Worm (Caenorhabditis elegans) whole organism, L4 larva: Measurements from ENCODE around the gene K08H10.10.
A peak's percentile ranks its signal among the peaks of the same experiment; 100 is the strongest.

ENCODE experiments used
- F10B5.3 ChIP-seq: sonication (generic microtip); optimal IDR thresholded peaks from 2 replicates; lab custom pipeline; 2016; ENCODE audit warnings: mild to moderate bottlenecking, missing genetic modification characterization, missing compliant biosample characterization
- F49E8.2 ChIP-seq: sonication (generic microtip); optimal IDR thresholded peaks from 2 replicates; lab custom pipeline; 2016; ENCODE audit warnings: missing compliant biosample characterization, mild to moderate bottlenecking, missing genetic modification characterization, borderline replicate concordance
- Y5F2A.4 ChIP-seq: fragments of 200-800 bp; sonication (Bioruptor generic); optimal IDR thresholded peaks from 2 replicates; lab custom pipeline; 2018; ENCODE audit warnings: mild to moderate bottlenecking, missing genetic modification characterization, missing compliant biosample characterization
- Y75B8A.6 ChIP-seq: fragments of 200-800 bp; sonication (Bioruptor generic); IDR thresholded peaks from 2 replicates; pipeline ENCODE4 v1.3.6; 2022; ENCODE audit warnings: missing genetic modification reagents, missing genetic modification characterization, missing compliant biosample characterization
- ZK546.5 ChIP-seq, 2 experiments: sonication (generic microtip); optimal IDR thresholded peaks; 2 replicates each; lab custom pipeline; 2017; ENCODE audit warnings: missing biosample characterization in 2 of 2, missing genetic modification characterization in 2 of 2
- aha-1 ChIP-seq: fragments of 150-350 bp; peaks from one replicate; lab custom pipeline; 2014; ENCODE audit warnings: missing biosample characterization, missing genetic modification characterization
- aly-2 ChIP-seq: sonication (generic microtip); optimal IDR thresholded peaks from 2 replicates; lab custom pipeline; 2018; ENCODE audit warnings: missing biosample characterization, missing genetic modification characterization
- ama-1 ChIP-seq: fragments of 150-350 bp; optimal IDR thresholded peaks from 2 replicates; lab custom pipeline; 2014; ENCODE audit warnings: inconsistent platforms, mixed read lengths
- ceh-20 ChIP-seq: fragments of 200-800 bp; sonication (Bioruptor generic); IDR thresholded peaks from 2 replicates; pipeline ENCODE4 v1.3.6; 2022; ENCODE audit warnings: missing genetic modification reagents, missing genetic modification characterization, missing compliant biosample characterization
- ceh-32 ChIP-seq: sonication (generic microtip); optimal IDR thresholded peaks from 2 replicates; lab custom pipeline; 2016; ENCODE audit warnings: mild to moderate bottlenecking, missing genetic modification characterization, missing compliant biosample characterization; ENCODE audit not compliant: poor library complexity
- ces-1 ChIP-seq: fragments of 150-350 bp; sonication (generic microtip); optimal IDR thresholded peaks from 4 replicates; lab custom pipeline; 2014; ENCODE audit warnings: missing biosample characterization, missing genetic modification reagents, missing genetic modification characterization
- ctbp-1 ChIP-seq: fragments of 200-800 bp; sonication (Bioruptor generic); IDR thresholded peaks from 2 replicates; pipeline ENCODE4 v1.3.6; 2022; ENCODE audit warnings: missing genetic modification reagents, missing genetic modification characterization, missing compliant biosample characterization
- daf-12 ChIP-seq: fragments of 150-350 bp; optimal IDR thresholded peaks from 2 replicates; lab custom pipeline; 2014; ENCODE audit warnings: missing biosample characterization, missing genetic modification reagents, missing genetic modification characterization
- dmd-9 ChIP-seq: fragments of 200-800 bp; sonication (Bioruptor generic); IDR thresholded peaks from 2 replicates; pipeline ENCODE4 v1.3.6; 2022; ENCODE audit warnings: missing genetic modification reagents, missing genetic modification characterization, missing compliant biosample characterization
- dpl-1 ChIP-seq: fragments of 150-350 bp; optimal IDR thresholded peaks from 2 replicates; lab custom pipeline; 2014; ENCODE audit warnings: missing biosample characterization, missing genetic modification reagents, missing genetic modification characterization
- dve-1 ChIP-seq: sonication (generic microtip); optimal IDR thresholded peaks from 2 replicates; lab custom pipeline; 2017; ENCODE audit warnings: antibody characterized with exemption, mild to moderate bottlenecking, missing genetic modification characterization, missing compliant biosample characterization; ENCODE audit not compliant: insufficient read depth
- fkh-10 ChIP-seq: fragments of 150-350 bp; optimal IDR thresholded peaks from 2 replicates; lab custom pipeline; 2014; ENCODE audit warnings: missing biosample characterization, missing genetic modification reagents, missing genetic modification characterization
- hmg-1.1 ChIP-seq: fragments of 200-800 bp; sonication (Bioruptor generic); IDR thresholded peaks from 2 replicates; pipeline ENCODE4 v1.3.6; 2022; ENCODE audit warnings: missing genetic modification reagents, missing genetic modification characterization, missing compliant biosample characterization
- lin-29 ChIP-seq: fragments of 200-800 bp; sonication (Bioruptor generic); IDR thresholded peaks from 2 replicates; pipeline ENCODE4 v1.3.6; 2022; ENCODE audit warnings: missing genetic modification reagents, missing genetic modification characterization, missing compliant biosample characterization
- lsy-2 ChIP-seq, 2 experiments: fragments of 150-350 bp in 1 of 2; sonication (generic microtip) in 1 of 2; optimal IDR thresholded peaks; 2 replicates each; lab custom pipeline; 2014 to 2017; ENCODE audit warnings: missing biosample characterization in 2 of 2, missing genetic modification characterization in 2 of 2
- mdt-29 ChIP-seq: fragments of 200-800 bp; sonication (Bioruptor generic); IDR thresholded peaks from 2 replicates; pipeline ENCODE4 v1.3.6; 2022; ENCODE audit warnings: missing genetic modification reagents, missing genetic modification characterization, missing compliant biosample characterization
- mes-2 ChIP-seq: sonication (generic microtip); optimal IDR thresholded peaks from 2 replicates; lab custom pipeline; 2016; ENCODE audit warnings: missing genotype, mild to moderate bottlenecking, missing genetic modification characterization, missing compliant biosample characterization; ENCODE audit not compliant: poor library complexity, severe bottlenecking
- nhr-102 ChIP-seq: sonication (generic microtip); optimal IDR thresholded peaks from 2 replicates; lab custom pipeline; 2016; ENCODE audit warnings: mild to moderate bottlenecking, missing genetic modification characterization, moderate library complexity, missing compliant biosample characterization
- nhr-11 ChIP-seq: fragments of 150-350 bp; optimal IDR thresholded peaks from 2 replicates; lab custom pipeline; 2014; ENCODE audit warnings: missing biosample characterization, missing genetic modification characterization
- nhr-25 ChIP-seq: sonication (generic microtip); optimal IDR thresholded peaks from 2 replicates; lab custom pipeline; 2017; ENCODE audit warnings: missing genetic modification characterization, mild to moderate bottlenecking, missing compliant biosample characterization, antibody characterized with exemption, moderate library complexity, borderline replicate concordance; ENCODE audit not compliant: insufficient read depth
- nhr-41 ChIP-seq: fragments of 200-800 bp; sonication (Bioruptor generic); IDR thresholded peaks from 2 replicates; pipeline ENCODE4 v1.3.6; 2022; ENCODE audit warnings: missing genetic modification reagents, missing genetic modification characterization, missing compliant biosample characterization
- nhr-6 ChIP-seq: fragments of 150-350 bp; optimal IDR thresholded peaks from 2 replicates; lab custom pipeline; 2014; ENCODE audit warnings: missing biosample characterization, missing genetic modification characterization
- nhr-76 ChIP-seq: fragments of 150-350 bp; optimal IDR thresholded peaks from 2 replicates; lab custom pipeline; 2014; ENCODE audit warnings: missing biosample characterization, missing genetic modification characterization
- rbr-2 ChIP-seq: sonication (generic microtip); optimal IDR thresholded peaks from 2 replicates; lab custom pipeline; 2016; ENCODE audit warnings: missing genotype, missing genetic modification characterization, missing compliant biosample characterization
- set-16 ChIP-seq: fragments of 200-800 bp; sonication (Bioruptor generic); IDR thresholded peaks from 2 replicates; pipeline ENCODE4 v1.3.6; 2022; ENCODE audit warnings: missing genetic modification reagents, missing genetic modification characterization, missing compliant biosample characterization
- spr-1 ChIP-seq: sonication (generic microtip); optimal IDR thresholded peaks from 2 replicates; lab custom pipeline; 2016; ENCODE audit warnings: mild to moderate bottlenecking, missing genetic modification characterization, missing compliant biosample characterization
- spr-3 ChIP-seq: fragments of 200-800 bp; sonication (Bioruptor generic); optimal IDR thresholded peaks from 2 replicates; lab custom pipeline; 2018; ENCODE audit warnings: mild to moderate bottlenecking, missing genetic modification characterization, missing compliant biosample characterization
- tag-97 ChIP-seq: fragments of 200-800 bp; sonication (Bioruptor generic); IDR thresholded peaks from 2 replicates; pipeline ENCODE4 v1.3.6; 2022; ENCODE audit warnings: missing genetic modification characterization, missing compliant biosample characterization
- tra-1 ChIP-seq: fragments of 200-800 bp; sonication (Bioruptor generic); IDR thresholded peaks from 2 replicates; pipeline ENCODE4 v1.3.6; 2022; ENCODE audit warnings: missing genetic modification reagents, missing genetic modification characterization, missing compliant biosample characterization
- unc-39 ChIP-seq: sonication (generic microtip); optimal IDR thresholded peaks from 2 replicates; lab custom pipeline; 2017; ENCODE audit warnings: missing biosample characterization, missing genetic modification characterization
- unc-62 ChIP-seq, 3 experiments: fragments of 150-350 bp in 1 of 3; sonication (generic microtip); optimal IDR thresholded peaks in 2 of 3; peaks in 1 of 3; 1 replicate in 1 of 3; 2 replicates in 2 of 3; lab custom pipeline; 2014 to 2017; ENCODE audit warnings: missing biosample characterization in 3 of 3, missing genetic modification characterization in 3 of 3, missing genetic modification reagents in 3 of 3, missing genotype in 1 of 3
- zfp-3 ChIP-seq: fragments of 200-800 bp; sonication (Bioruptor generic); conservative IDR thresholded peaks from 2 replicates; pipeline ENCODE4 v1.3.6; 2022; ENCODE audit warnings: missing genetic modification reagents, missing genetic modification characterization, missing compliant biosample characterization

The K08H10.10 gene

DNA sequence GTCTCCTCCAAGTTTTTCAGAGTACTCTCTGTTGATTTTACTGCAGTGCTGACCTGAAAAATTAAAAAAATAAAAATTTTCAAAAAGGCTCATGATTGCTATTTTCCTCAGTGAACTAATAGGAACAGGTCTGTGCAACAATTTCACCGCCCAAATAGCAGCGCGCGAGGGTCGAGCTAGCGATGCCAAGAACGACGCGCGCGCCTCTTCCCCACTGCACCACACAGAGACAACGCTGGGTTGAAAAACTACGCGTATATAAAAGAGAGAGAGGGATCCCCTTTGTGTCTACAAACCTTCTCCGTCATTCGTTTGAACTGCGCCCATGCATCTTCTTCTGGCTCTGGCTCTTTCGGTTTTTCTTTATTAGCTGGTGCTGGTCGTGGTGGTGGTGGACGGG lies 30.7 kb upstream of the K08H10.10 start (continued):
- TF ChIP-seq Y75B8A.6 (GFP tag; lab: Robert Waterston, UW) (peak; percentile 87; the same call in 1 of the 2 replicates), ces-1 (GFP tag; lab: Kevin White, UChicago) (peak; percentile 39), mes-2 (tag; lab: Kevin White, UChicago) (peak; percentile 89), tag-97 (GFP tag; lab: Robert Waterston, UW) (0 out of 2 replicates have a peak, but pooled peaks have one; percentile 41), nhr-25 (no peak), F10B5.3 (peak; percentile 80), daf-12 (tag; lab: Kevin White, UChicago) (no peak), dpl-1 (GFP tag; lab: Kevin White, UChicago) (peak; percentile 27), ctbp-1 (peak; percentile 86), rbr-2 (peak; percentile 82), unc-39 (tag; lab: Kevin White, UChicago) (no peak), lin-29 (GFP tag; lab: Robert Waterston, UW) (peak; percentile 57; the same call in 1 of the 2 replicates), ceh-32 (peak; percentile 13), nhr-6 (tag; lab: Kevin White, UChicago) (peak; percentile 17), ceh-20 (GFP tag; lab: Robert Waterston, UW) (peak; percentile 83), dmd-9 (GFP tag; lab: Robert Waterston, UW) (no peak; the same call in 1 of the 2 replicates), nhr-102 (tag; lab: Kevin White, UChicago) (peak; percentile 75), tra-1 (GFP tag; lab: Robert Waterston, UW) (peak; percentile 91), Y5F2A.4 (GFP tag; lab: Kevin White, UChicago) (peak; percentile 92), spr-1 (tag; lab: Kevin White, UChicago) (peak; percentile 88), nhr-41 (GFP tag; lab: Robert Waterston, UW) (peak; percentile 98), nhr-11 (tag; lab: Kevin White, UChicago) (no peak), ama-1 (lab: Kevin White, UChicago) (no peak), unc-62 (GFP tag; optimal IDR thresholded peaks at IDR 0.05 in 1 of 2; lab: Kevin White, UChicago) (no peak), unc-62 (tag; optimal IDR thresholded peaks at IDR 0.05; lab: Kevin White, UChicago) (no peak), dve-1 (tag; lab: Kevin White, UChicago) (peak; percentile 59), aly-2 (tag; lab: Kevin White, UChicago) (no peak), mdt-29 (peak; percentile 74; the same call in 1 of the 2 replicates), nhr-76 (tag; lab: Kevin White, UChicago) (no peak), ZK546.5 (tag; optimal IDR thresholded peaks at IDR 0.05; lab: Kevin White, UChicago) (no peak), zfp-3 (GFP tag; lab: Robert Waterston, UW) (peak; percentile 79), spr-3 (GFP tag; lab: Kevin White, UChicago) (peak; percentile 87), F49E8.2 (tag; lab: Kevin White, UChicago) (peak; percentile 83), aha-1 (tag; lab: Kevin White, UChicago) (peak; percentile 95)
- TF ChIP-seq, all 104 proteins: peak for 71

ce11 chrV:9974264-9974663 lies 26.6 kb upstream of the K08H10.10 start:
- no peak for TF ChIP-seq ama-1 (lab: Kevin White, UChicago)
- peak in 1 of 2 experiments; percentile 30 for TF ChIP-seq lsy-2 (tag; optimal IDR thresholded peaks at IDR 0.05; lab: Kevin White, UChicago)
- TF ChIP-seq hmg-1.1 (GFP tag; lab: Robert Waterston, UW), result 0 out of 2 replicates have a peak, but pooled peaks have one; percentile 26
- 0 out of 2 replicates have a peak, but pooled peaks have one; percentile 37 for TF ChIP-seq ctbp-1
- peak in 1 of 2 experiments; percentile 91 for TF ChIP-seq unc-62 (GFP tag; optimal IDR thresholded peaks at IDR 0.05 in 1 of 2; lab: Kevin White, UChicago)
- no peak for TF ChIP-seq unc-62 (tag; optimal IDR thresholded peaks at IDR 0.05; lab: Kevin White, UChicago)
- TF ChIP-seq set-16 (GFP tag; lab: Robert Waterston, UW), result 0 out of 2 replicates have a peak, but pooled peaks have one; percentile 6
- peak; percentile 87 for TF ChIP-seq fkh-10 (GFP tag; lab: Kevin White, UChicago)
- TF ChIP-seq rbr-2, result peak; percentile 25
- TF ChIP-seq tra-1 (GFP tag; lab: Robert Waterston, UW), result no peak
- TF ChIP-seq, all 104 proteins: peak for 7
